Fruit fly (Drosophila melanogaster): ENCODE data around the gene CG12219.
A peak's percentile ranks its signal among the peaks of the same experiment; 100 is the strongest.

The CG12219 gene

DNA sequence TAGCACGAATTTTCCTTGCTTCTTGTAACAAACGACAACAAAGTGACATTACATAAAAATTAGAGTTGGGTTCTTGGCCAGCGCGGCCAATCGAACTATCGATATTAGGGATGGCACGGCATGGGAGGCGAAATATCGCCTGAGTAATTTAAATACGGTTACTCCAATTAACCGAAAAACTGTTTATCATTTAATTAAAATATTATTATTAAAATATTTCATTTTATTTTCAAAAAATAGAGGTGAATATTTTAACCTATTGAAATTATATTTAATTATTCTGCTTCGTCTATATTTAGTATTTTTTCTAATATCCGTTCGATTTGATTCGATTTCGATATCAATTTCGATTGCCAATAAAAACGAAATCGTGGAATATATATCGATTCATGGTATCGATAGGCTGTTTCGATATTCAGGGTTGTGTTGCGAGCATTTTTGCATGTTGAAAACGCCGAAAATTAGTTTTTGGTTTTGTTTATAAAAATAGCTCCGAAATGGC lies 45.6 kb downstream of the CG12219 start, which contains the start of the genes Rbcn-3A and Spx (continued):
- TF ChIP-seq usp (GFP tag; optimal IDR thresholded peaks at IDR 0.05) (no peak), Taf1 (GFP tag; IDR thresholded peaks at IDR 0.05) (no peak), al (GFP tag; IDR thresholded peaks at IDR 0.05) (peak; percentile 23; the same call in 1 of the 2 replicates), CG11723 (GFP tag; optimal IDR thresholded peaks at IDR 0.05) (no peak), ranshi (GFP tag; IDR thresholded peaks at IDR 0.05) (no peak), sug (tag; optimal IDR thresholded peaks at IDR 0.05) (peak; percentile 33), CkIIα-i1 (GFP tag; IDR thresholded peaks at IDR 0.05) (no peak), CG3163 (GFP tag; optimal IDR thresholded peaks at IDR 0.05) (no peak), p53 (GFP tag; optimal IDR thresholded peaks at IDR 0.05) (no peak), pum (GFP tag; optimal IDR thresholded peaks at IDR 0.05) (no peak), Dp (GFP tag; optimal IDR thresholded peaks at IDR 0.05) (peak; percentile 35), sc (optimal IDR thresholded peaks at IDR 0.05) (no peak), sc (GFP tag; optimal IDR thresholded peaks at IDR 0.05) (no peak), CG12104 (GFP tag; optimal IDR thresholded peaks at IDR 0.05) (no peak), corto (GFP tag; optimal IDR thresholded peaks at IDR 0.05) (no peak), Gug (GFP tag; IDR thresholded peaks at IDR 0.05) (peak; percentile 39; the same call in 1 of the 4 replicates), CG2712 (tag; optimal IDR thresholded peaks at IDR 0.05) (peak; percentile 49), chif (GFP tag; optimal IDR thresholded peaks at IDR 0.05) (no peak), CG13624 (GFP tag; optimal IDR thresholded peaks at IDR 0.05) (no peak), CG17328 (GFP tag; IDR thresholded peaks at IDR 0.05) (peak; percentile 29; the same call in 1 of the 2 replicates), gt (GFP tag; IDR thresholded peaks at IDR 0.05) (no peak), CG43689 (GFP tag; IDR thresholded peaks at IDR 0.05) (no peak), CG17912 (GFP tag; optimal IDR thresholded peaks at IDR 0.05) (no peak), CG10462 (GFP tag; optimal IDR thresholded peaks at IDR 0.05) (no peak), mam (GFP tag; optimal IDR thresholded peaks at IDR 0.05) (no peak), CG3281 (GFP tag; optimal IDR thresholded peaks at IDR 0.05) (no peak), CG18011 (GFP tag; optimal IDR thresholded peaks at IDR 0.05) (no peak), CG9817 (tag; optimal IDR thresholded peaks at IDR 0.05) (peak; percentile 8), Hsf (GFP tag; optimal IDR thresholded peaks at IDR 0.05) (no peak), maf-S (GFP tag; optimal IDR thresholded peaks at IDR 0.05) (no peak), CG11504 (tag; optimal IDR thresholded peaks at IDR 0.05) (peak; percentile 24), HmgD (GFP tag; optimal IDR thresholded peaks at IDR 0.05) (no peak), CG3726 (GFP tag; IDR thresholded peaks at IDR 0.05) (no peak), grn (GFP tag; optimal IDR thresholded peaks at IDR 0.05) (no peak), CG1647 (GFP tag; optimal IDR thresholded peaks at IDR 0.05) (no peak), Abd-B (GFP tag; optimal IDR thresholded peaks at IDR 0.05) (peak; percentile 40), CG8765 (GFP tag; IDR thresholded peaks at IDR 0.05) (no peak), CG2120 (GFP tag; optimal IDR thresholded peaks at IDR 0.05) (peak; percentile 53), CG7963 (GFP tag; IDR thresholded peaks at IDR 0.05; ENCODE audit: partially characterized antibody) (peak; percentile 83), bigmax (GFP tag; optimal IDR thresholded peaks at IDR 0.05) (no peak), caup (GFP tag; optimal IDR thresholded peaks at IDR 0.05; ENCODE audit: severe bottlenecking) (no peak), nerfin-2 (GFP tag; IDR thresholded peaks at IDR 0.05; ENCODE audit: partially characterized antibody) (peak; percentile 89), CG4707 (GFP tag; optimal IDR thresholded peaks at IDR 0.05) (no peak), Optix (GFP tag; IDR thresholded peaks at IDR 0.05) (no peak), CG11560 (tag; IDR thresholded peaks at IDR 0.05) (no peak), ftz-f1 (GFP tag; optimal IDR thresholded peaks at IDR 0.05) (no peak), CG1603 (tag; optimal IDR thresholded peaks at IDR 0.05) (peak; percentile 3), eve (GFP tag; optimal IDR thresholded peaks at IDR 0.05) (no peak), CG2116 (GFP tag; optimal IDR thresholded peaks at IDR 0.05) (peak; percentile 97), her (GFP tag; optimal IDR thresholded peaks at IDR 0.05) (no peak), gfzf (GFP tag; optimal IDR thresholded peaks at IDR 0.05) (peak; percentile 16), TFAM (GFP tag; optimal IDR thresholded peaks at IDR 0.05) (no peak)
